Worm (Caenorhabditis elegans): ENCODE results near the gene Y66D12A.8.

The Y66D12A.8 gene

DNA sequence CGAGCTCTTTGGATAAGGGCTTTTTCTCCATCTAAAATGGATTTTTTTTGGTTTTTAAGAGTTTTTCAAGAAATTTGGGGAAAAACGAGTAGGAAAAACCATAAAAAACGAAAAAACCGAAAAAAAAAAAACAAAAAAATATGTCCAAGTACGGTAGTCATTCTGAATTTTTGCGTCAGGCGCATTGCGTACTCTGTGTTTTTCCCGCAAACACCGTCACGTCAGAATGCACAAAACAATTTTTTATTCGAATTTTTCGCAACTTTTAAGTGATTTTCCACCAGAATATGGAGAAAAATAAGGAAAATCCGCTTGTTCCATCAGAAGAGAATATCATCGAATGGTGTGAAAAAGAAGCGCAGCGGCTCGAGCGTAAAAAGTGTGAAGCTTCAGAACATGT is 7.4 kb downstream of the Y66D12A.8 start, which contains the start of the genes Y66D12A.6 and ceh-92:
Y66D12A.6 (minus strand) TSS at position 31 of the 400 bp plus-strand sequence.
ceh-92 (plus strand) TSS at position 229 of the 400 bp plus-strand sequence.
- TF ChIP-seq lin-11 (tag; optimal IDR thresholded peaks at IDR 0.05) (no peak), K02D7.2 (tag; optimal IDR thresholded peaks at IDR 0.05) (no peak), ceh-19 (GFP tag; optimal IDR thresholded peaks at IDR 0.05) (no peak), T23F11.4 (GFP tag; optimal IDR thresholded peaks at IDR 0.05) (no peak), tbx-2 (tag; optimal IDR thresholded peaks at IDR 0.05) (no peak), unc-3 (GFP tag; conservative IDR thresholded peaks at IDR 0.05) (no peak), unc-3 (tag; optimal IDR thresholded peaks at IDR 0.05) (no peak), tbx-7 (tag; optimal IDR thresholded peaks at IDR 0.05) (no peak)

DNA sequence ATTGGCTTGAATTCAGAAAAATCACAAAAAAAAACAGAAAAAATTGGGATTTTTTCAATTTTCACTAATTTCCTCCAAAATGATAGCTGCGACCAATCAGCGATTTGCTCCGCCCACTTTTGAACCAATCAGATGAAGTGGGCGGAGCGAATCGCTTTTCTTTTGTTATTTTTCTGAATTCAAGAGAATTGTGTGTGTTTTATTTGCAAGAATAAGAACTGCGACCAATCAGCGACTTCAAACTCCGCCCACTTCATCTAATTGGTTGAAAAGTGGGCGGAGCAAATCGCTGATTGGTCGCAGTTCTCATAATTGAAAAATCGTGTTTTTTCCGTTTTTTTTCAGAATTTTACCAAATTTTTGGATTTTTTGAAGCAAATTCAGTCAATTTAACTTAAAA is 8.5 kb downstream of the Y66D12A.8 start:
- peak; percentile 86 for TF ChIP-seq nfya-1 (tag; optimal IDR thresholded peaks at IDR 0.05)
- no peak for TF ChIP-seq pha-4 (tag; optimal IDR thresholded peaks at IDR 0.05)
- TF ChIP-seq nhr-232 (tag; optimal IDR thresholded peaks at IDR 0.05), result no peak
- no peak for TF ChIP-seq ceh-18 (tag; optimal IDR thresholded peaks at IDR 0.05)
- TF ChIP-seq ceh-48 (tag; optimal IDR thresholded peaks at IDR 0.05), result no peak
- no peak for TF ChIP-seq unc-42 (tag; optimal IDR thresholded peaks at IDR 0.05)

DNA sequence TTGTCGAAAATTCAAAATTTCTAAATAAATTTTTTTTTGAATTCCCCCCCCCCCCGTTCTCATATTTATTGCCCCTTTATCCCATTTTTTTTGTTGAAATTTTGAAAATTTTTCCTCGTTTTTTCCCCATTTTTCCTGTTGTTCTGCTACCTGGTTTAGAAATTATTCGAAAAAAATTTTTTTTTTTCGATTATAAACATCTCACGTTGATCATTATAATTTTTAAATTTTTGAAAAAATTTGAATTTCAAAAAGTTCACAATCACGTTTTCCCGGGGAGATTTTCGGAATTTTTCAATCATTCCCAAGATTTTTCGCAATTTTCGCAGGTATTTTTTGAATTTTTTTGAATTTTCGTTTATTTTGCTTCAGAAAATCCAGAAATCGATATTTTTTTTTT is 14.9 kb downstream of the Y66D12A.8 start, which contains the start of gene Y66D12A.3:
Y66D12A.3 (plus strand) TSS at position 301 of the 400 bp plus-strand sequence.
- TF ChIP-seq pag-3 (tag; optimal IDR thresholded peaks at IDR 0.05; ENCODE audit: borderline replicate concordance), result no peak
- TF ChIP-seq lim-6 (tag; optimal IDR thresholded peaks at IDR 0.05), result no peak
- TF ChIP-seq ceh-45 (GFP tag; IDR thresholded peaks at IDR 0.05), result no peak
- TF ChIP-seq ceh-30 (tag; optimal IDR thresholded peaks at IDR 0.05), result no peak
- TF ChIP-seq tbx-7 (tag; optimal IDR thresholded peaks at IDR 0.05), result no peak
- no peak for TF ChIP-seq unc-86 (tag; optimal IDR thresholded peaks at IDR 0.05)
- no peak for TF ChIP-seq hlh-6 (tag; optimal IDR thresholded peaks at IDR 0.05)
- TF ChIP-seq ttx-3 (tag; optimal IDR thresholded peaks at IDR 0.05), result no peak

DNA sequence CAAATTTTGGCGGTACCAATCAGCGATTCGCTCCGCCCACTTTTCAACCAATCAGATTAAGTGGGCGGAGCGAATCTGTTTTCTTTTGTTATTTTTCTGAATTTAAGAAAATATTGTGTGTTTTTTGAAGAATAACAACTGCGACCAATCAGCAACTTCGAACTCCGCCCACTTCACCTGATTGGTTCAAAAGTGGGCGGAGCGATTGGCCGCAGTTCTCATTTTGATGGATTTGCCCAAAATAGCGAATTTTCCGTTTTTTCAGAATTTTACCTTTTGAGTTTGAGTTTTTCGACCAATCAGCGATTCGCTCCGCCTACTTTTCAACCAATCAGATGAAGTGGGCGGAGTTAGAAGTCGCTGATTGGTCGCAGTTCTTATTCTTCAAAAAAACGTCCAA is 15.3 kb downstream of the Y66D12A.8 start:
- TF ChIP-seq ceh-24 (tag; optimal IDR thresholded peaks at IDR 0.05) (no peak), fax-1 (tag; optimal IDR thresholded peaks at IDR 0.05) (no peak), F13H6.1 (tag; optimal IDR thresholded peaks at IDR 0.05) (no peak), nfya-1 (tag; optimal IDR thresholded peaks at IDR 0.05) (peak; percentile 63)

DNA sequence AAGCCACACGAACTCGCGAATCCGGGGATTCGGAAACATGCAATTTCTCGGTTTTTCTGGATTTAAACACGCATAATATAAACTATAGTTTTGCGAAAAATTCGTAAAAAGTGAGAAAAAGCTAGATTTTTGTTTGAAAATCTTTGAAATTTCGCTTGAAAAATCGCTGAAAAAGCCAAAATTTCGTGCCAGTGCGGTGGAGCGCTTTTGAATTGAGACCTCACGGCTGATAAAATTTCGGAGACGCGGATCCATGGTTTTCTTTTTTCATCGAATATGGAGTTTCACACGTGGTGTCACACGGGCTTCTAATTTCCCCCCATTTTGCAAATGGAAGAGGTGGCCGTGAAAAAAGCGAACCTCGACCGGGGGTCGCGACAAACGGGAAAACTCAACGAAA is 16.2 kb downstream of the Y66D12A.8 start:
- no peak for TF ChIP-seq C08G9.2 (tag; optimal IDR thresholded peaks at IDR 0.05)
- no peak for TF ChIP-seq F13H6.1 (tag; optimal IDR thresholded peaks at IDR 0.05)
- TF ChIP-seq elt-4 (tag; optimal IDR thresholded peaks at IDR 0.05), result no peak
- TF ChIP-seq unc-86 (tag; optimal IDR thresholded peaks at IDR 0.05), result no peak
- no peak for TF ChIP-seq odd-2 (tag; optimal IDR thresholded peaks at IDR 0.05)
- TF ChIP-seq ref-2 (tag; optimal IDR thresholded peaks at IDR 0.05), result no peak
- no peak for TF ChIP-seq ztf-16 (tag; optimal IDR thresholded peaks at IDR 0.05)
- TF ChIP-seq nhr-232 (tag; optimal IDR thresholded peaks at IDR 0.05), result no peak
- no peak for TF ChIP-seq npax-4 (tag; optimal IDR thresholded peaks at IDR 0.05)
- no peak for TF ChIP-seq pag-3 (tag; optimal IDR thresholded peaks at IDR 0.05; ENCODE audit: borderline replicate concordance)
- no peak for TF ChIP-seq dmd-4 (tag; optimal IDR thresholded peaks at IDR 0.05; ENCODE audit: borderline replicate concordance)
- TF ChIP-seq zip-5 (tag; optimal IDR thresholded peaks at IDR 0.05), result no peak

DNA sequence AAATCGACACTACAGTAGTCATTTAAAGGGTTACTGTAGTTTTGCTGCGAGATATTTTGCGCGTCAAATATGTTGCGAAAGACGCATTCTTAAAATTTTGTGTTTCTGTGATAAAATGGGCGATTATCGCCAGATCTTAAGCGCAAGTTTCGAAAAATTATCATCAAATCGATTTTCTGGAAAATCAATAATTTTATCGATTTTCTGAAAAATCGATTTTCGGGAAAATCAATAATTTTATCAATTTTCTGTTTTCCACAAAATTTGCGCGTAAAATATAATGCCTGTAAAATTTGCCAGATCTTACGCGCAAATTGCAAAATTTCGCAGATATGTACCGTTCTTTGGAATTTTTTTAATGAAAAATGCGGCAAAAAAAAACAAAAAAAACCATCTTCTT is 18.1 kb downstream of the Y66D12A.8 start:
- no peak for TF ChIP-seq sox-2 (GFP tag; IDR thresholded peaks at IDR 0.05)
- peak; percentile 13 for TF ChIP-seq ceh-48 (tag; optimal IDR thresholded peaks at IDR 0.05)
